Worm (Caenorhabditis elegans): ENCODE measurements around the gene let-805.

ce11 chrIII:2651519-2651918 lies 6.4 kb upstream of the let-805 start:
- TF ChIP-seq flt-1 (GFP tag; IDR thresholded peaks at IDR 0.05) (no peak), pes-1 (GFP tag; IDR thresholded peaks at IDR 0.05) (no peak), ama-1 (optimal IDR thresholded peaks at IDR 0.05) (no peak), ets-7 (tag; optimal IDR thresholded peaks at IDR 0.05) (no peak), B0310.2 (tag; optimal IDR thresholded peaks at IDR 0.05) (no peak), tbx-37 (GFP tag; conservative IDR thresholded peaks at IDR 0.05) (no peak), scrt-1 (GFP tag; IDR thresholded peaks at IDR 0.05) (no peak), hmg-4 (GFP tag; optimal IDR thresholded peaks at IDR 0.05) (no peak)
